Fruit fly (Drosophila melanogaster): Measurements from ENCODE around the gene ZC3H3.
A peak's percentile ranks its signal among the peaks of the same experiment; 100 is the strongest.

ZC3H3 gene

dm6 chr3L:8457866-8458766 is 51.4 kb downstream of the ZC3H3 start (continued):
- peak; percentile 92 for TF ChIP-seq CG13894 (tag; optimal IDR thresholded peaks at IDR 0.05)
- peak; percentile 89 for TF ChIP-seq CG30020 (tag; optimal IDR thresholded peaks at IDR 0.05)
- TF ChIP-seq CG12942 (GFP tag; optimal IDR thresholded peaks at IDR 0.05), result peak; percentile 98
- TF ChIP-seq corto (GFP tag; optimal IDR thresholded peaks at IDR 0.05), result peak; percentile 35
- TF ChIP-seq CG13287 (GFP tag; IDR thresholded peaks at IDR 0.05; ENCODE audit: partially characterized antibody), result no peak
- TF ChIP-seq zfh1 (GFP tag; IDR thresholded peaks at IDR 0.05), result peak; percentile 99
- TF ChIP-seq psq (GFP tag; optimal IDR thresholded peaks at IDR 0.05), result peak; percentile 96
- peak; percentile 93 for TF ChIP-seq Ravus (GFP tag; IDR thresholded peaks at IDR 0.05)
- peak; percentile 98 for TF ChIP-seq CG12219 (GFP tag; optimal IDR thresholded peaks at IDR 0.05)
- peak; percentile 97 for TF ChIP-seq CG18476 (GFP tag; optimal IDR thresholded peaks at IDR 0.05)
- TF ChIP-seq CG6689 (GFP tag; IDR thresholded peaks at IDR 0.05), result peak; percentile 98
- TF ChIP-seq schlank (tag; optimal IDR thresholded peaks at IDR 0.05), result peak; percentile 92
- peak; percentile 94 for TF ChIP-seq CG1233 (GFP tag; optimal IDR thresholded peaks at IDR 0.05)
- peak; percentile 98 for TF ChIP-seq Camta (GFP tag; optimal IDR thresholded peaks at IDR 0.05)
- TF ChIP-seq gem (tag; optimal IDR thresholded peaks at IDR 0.05), result peak; percentile 99
- TF ChIP-seq lmd (GFP tag; IDR thresholded peaks at IDR 0.05), result peak; percentile 97
- TF ChIP-seq D (optimal IDR thresholded peaks at IDR 0.05), result no peak
- peak; percentile 99 for TF ChIP-seq D (GFP tag; optimal IDR thresholded peaks at IDR 0.05)
- no peak for TF ChIP-seq hbn (GFP tag; IDR thresholded peaks at IDR 0.05; ENCODE audit: partially characterized antibody)
- TF ChIP-seq Dp (GFP tag; optimal IDR thresholded peaks at IDR 0.05), result peak; percentile 24
- TF ChIP-seq CG4424 (GFP tag; optimal IDR thresholded peaks at IDR 0.05), result peak; percentile 99
- peak; percentile 98 for TF ChIP-seq Hsf (GFP tag; optimal IDR thresholded peaks at IDR 0.05)
- no peak for TF ChIP-seq CG2129 (GFP tag; IDR thresholded peaks at IDR 0.05; ENCODE audit: partially characterized antibody)
- peak; percentile 98 for TF ChIP-seq CG14710 (tag; optimal IDR thresholded peaks at IDR 0.05)
- TF ChIP-seq CG2875 (GFP tag; optimal IDR thresholded peaks at IDR 0.05), result peak; percentile 99
- peak; percentile 99 for TF ChIP-seq CG9727 (GFP tag; optimal IDR thresholded peaks at IDR 0.05)
- no peak for TF ChIP-seq vnd (GFP tag; IDR thresholded peaks at IDR 0.05; ENCODE audit: partially characterized antibody)
- peak; percentile 95 for TF ChIP-seq klu (GFP tag; IDR thresholded peaks at IDR 0.05)
- peak; percentile 89 for TF ChIP-seq gsb (GFP tag; IDR thresholded peaks at IDR 0.05)
- TF ChIP-seq sc (optimal IDR thresholded peaks at IDR 0.05), result no peak
- TF ChIP-seq sc (GFP tag; optimal IDR thresholded peaks at IDR 0.05), result peak; percentile 98
- peak in 1 of 3 experiments; percentile 99 for TF ChIP-seq Stat92E (GFP tag; optimal IDR thresholded peaks at IDR 0.05)
- TF ChIP-seq Hmr (GFP tag; optimal IDR thresholded peaks at IDR 0.05), result peak; percentile 98
- TF ChIP-seq CG8478 (optimal IDR thresholded peaks at IDR 0.05), result no peak
- peak; percentile 97 for TF ChIP-seq Mad (GFP tag; optimal IDR thresholded peaks at IDR 0.05)
- TF ChIP-seq pros (GFP tag; optimal IDR thresholded peaks at IDR 0.05), result peak; percentile 47
- TF ChIP-seq CG17912 (GFP tag; optimal IDR thresholded peaks at IDR 0.05), result peak; percentile 87
- peak; percentile 99 for TF ChIP-seq CG10979 (tag; optimal IDR thresholded peaks at IDR 0.05)
- TF ChIP-seq sr (GFP tag; IDR thresholded peaks at IDR 0.05), result peak; percentile 89
- peak; percentile 97 for TF ChIP-seq pnt (GFP tag; optimal IDR thresholded peaks at IDR 0.05)
- TF ChIP-seq Eip74EF (GFP tag; optimal IDR thresholded peaks at IDR 0.05), result peak in 1 of 2 experiments; percentile 99
- TF ChIP-seq tin (GFP tag; optimal IDR thresholded peaks at IDR 0.05), result peak; percentile 99
- TF ChIP-seq CG6654 (GFP tag; optimal IDR thresholded peaks at IDR 0.05), result peak; percentile 92
- TF ChIP-seq H15 (GFP tag; IDR thresholded peaks at IDR 0.05), result peak; percentile 97
- TF ChIP-seq CG30403 (GFP tag; optimal IDR thresholded peaks at IDR 0.05), result peak; percentile 99
- TF ChIP-seq CG34422 (GFP tag; IDR thresholded peaks at IDR 0.05), result peak; percentile 98
- TF ChIP-seq crol (GFP tag; IDR thresholded peaks at IDR 0.05), result peak; percentile 98
- TF ChIP-seq lab (GFP tag; optimal IDR thresholded peaks at IDR 0.05), result peak; percentile 98
